Worm (Caenorhabditis elegans) whole organism, young adult: ENCODE data around the gene clec-212.

ENCODE experiments used
- B0336.3 ChIP-seq: fragments of 200-800 bp; sonication (Bioruptor generic); IDR thresholded peaks from 2 replicates; pipeline ENCODE4 v1.3.6; 2022; ENCODE audit warnings: missing genetic modification characterization, missing compliant biosample characterization
- D2030.7 ChIP-seq: fragments of 200-800 bp; sonication (Bioruptor generic); IDR thresholded peaks from 2 replicates; pipeline ENCODE4 v1.3.6; 2022; ENCODE audit warnings: missing genetic modification reagents, missing genetic modification characterization, missing compliant biosample characterization
- F10E7.11 ChIP-seq: sonication (generic microtip); optimal IDR thresholded peaks from 2 replicates; lab custom pipeline; 2017; ENCODE audit warnings: mild to moderate bottlenecking, missing genetic modification characterization, moderate library complexity, missing compliant biosample characterization
- F33H1.4 ChIP-seq: fragments of 200-800 bp; sonication (Bioruptor generic); IDR thresholded peaks from 2 replicates; pipeline ENCODE4 v1.3.6; 2022; ENCODE audit warnings: missing genetic modification reagents, missing genetic modification characterization, missing compliant biosample characterization
- F39B2.1 ChIP-seq: fragments of 200-800 bp; sonication (Bioruptor generic); IDR thresholded peaks from 2 replicates; pipeline ENCODE4 v1.3.6; 2022; ENCODE audit warnings: missing genetic modification reagents, missing genetic modification characterization, missing compliant biosample characterization
- T07F8.4 ChIP-seq: sonication (generic microtip); optimal IDR thresholded peaks from 2 replicates; lab custom pipeline; 2016; ENCODE audit warnings: mild to moderate bottlenecking, missing genetic modification characterization, moderate library complexity, missing compliant biosample characterization
- T26A5.8 ChIP-seq: sonication (generic microtip); optimal IDR thresholded peaks from 2 replicates; lab custom pipeline; 2016; ENCODE audit warnings: missing genetic modification characterization, missing compliant biosample characterization
- Y56A3A.18 ChIP-seq: fragments of 200-800 bp; sonication (Bioruptor generic); IDR thresholded peaks from 2 replicates; pipeline ENCODE4 v1.3.6; 2022; ENCODE audit warnings: missing genetic modification reagents, missing genetic modification characterization, missing compliant biosample characterization
- akir-1 ChIP-seq: fragments of 200-800 bp; sonication (Bioruptor generic); optimal IDR thresholded peaks from 2 replicates; lab custom pipeline; 2018; ENCODE audit warnings: mild to moderate bottlenecking, missing genetic modification characterization, moderate library complexity, missing compliant biosample characterization
- ama-1 ChIP-seq, 3 experiments: fragments of 150-350 bp in 1 of 3; sonication (generic microtip) in 2 of 3; optimal IDR thresholded peaks; 2 replicates each; lab custom pipeline; 2014 to 2018; ENCODE audit warnings: missing biosample characterization in 2 of 3, missing genetic modification characterization in 2 of 3, missing genetic modification reagents in 2 of 3
- atf-7 ChIP-seq: sonication (generic microtip); optimal IDR thresholded peaks from 2 replicates; lab custom pipeline; 2017; ENCODE audit warnings: mild to moderate bottlenecking, missing genetic modification characterization, missing compliant biosample characterization
- attf-3 ChIP-seq: fragments of 200-800 bp; sonication (Bioruptor generic); conservative IDR thresholded peaks from 2 replicates; pipeline ENCODE4 v1.3.6; 2022; ENCODE audit warnings: missing genetic modification reagents, missing genetic modification characterization, missing compliant biosample characterization
- attf-5 ChIP-seq: fragments of 200-800 bp; sonication (Bioruptor generic); optimal IDR thresholded peaks from 2 replicates; lab custom pipeline; 2018; ENCODE audit warnings: mild to moderate bottlenecking, missing genetic modification characterization, missing compliant biosample characterization
- cebp-1 ChIP-seq, 2 experiments: fragments of 200-800 bp in 1 of 2; sonication (Bioruptor generic) in 1 of 2; sonication (generic microtip) in 1 of 2; IDR thresholded peaks in 1 of 2; optimal IDR thresholded peaks in 1 of 2; 2 replicates each; pipeline versions ENCODE4 v1.3.6 to Lab custom; 2017 to 2022; ENCODE audit warnings: missing compliant biosample characterization in 2 of 2, missing genetic modification characterization in 2 of 2, mild to moderate bottlenecking in 1 of 2, missing genetic modification reagents in 1 of 2, moderate library complexity in 1 of 2
- chd-7 ChIP-seq: sonication (generic microtip); optimal IDR thresholded peaks from 2 replicates; lab custom pipeline; 2016; ENCODE audit warnings: mild to moderate bottlenecking, missing genetic modification characterization, moderate library complexity, missing compliant biosample characterization
- dpl-1 ChIP-seq: fragments of 150-350 bp; optimal IDR thresholded peaks from 2 replicates; lab custom pipeline; 2014; ENCODE audit warnings: missing biosample characterization, missing genetic modification reagents, missing genetic modification characterization
- efl-1 ChIP-seq: fragments of 150-350 bp; optimal IDR thresholded peaks from 2 replicates; lab custom pipeline; 2014; ENCODE audit warnings: missing biosample characterization, missing genetic modification reagents, missing genetic modification characterization
- lag-1 ChIP-seq: fragments of 200-800 bp; sonication (Bioruptor generic); IDR thresholded peaks from 2 replicates; pipeline ENCODE4 v1.3.6; 2022; ENCODE audit warnings: missing genetic modification reagents, missing genetic modification characterization, missing compliant biosample characterization
- lin-40 ChIP-seq: sonication (generic microtip); optimal IDR thresholded peaks from 2 replicates; lab custom pipeline; 2016; ENCODE audit warnings: missing genetic modification characterization, mild to moderate bottlenecking, missing compliant biosample characterization, missing genotype, missing genetic modification reagents
- lin-54 ChIP-seq: fragments of 200-800 bp; sonication (Bioruptor generic); optimal IDR thresholded peaks from 2 replicates; lab custom pipeline; 2018; ENCODE audit warnings: mild to moderate bottlenecking, missing genetic modification characterization, missing compliant biosample characterization
- lir-1 ChIP-seq: fragments of 200-800 bp; sonication (Bioruptor generic); conservative IDR thresholded peaks from 2 replicates; pipeline ENCODE4 v1.3.6; 2022; ENCODE audit warnings: missing genetic modification reagents, missing genetic modification characterization, missing compliant biosample characterization
- lsy-27 ChIP-seq: sonication (generic microtip); optimal IDR thresholded peaks from 2 replicates; lab custom pipeline; 2017; ENCODE audit warnings: missing genetic modification characterization, mild to moderate bottlenecking, missing compliant biosample characterization, antibody characterized with exemption, missing genotype, borderline replicate concordance; ENCODE audit not compliant: insufficient read depth
- madf-3 ChIP-seq: fragments of 200-800 bp; sonication (Bioruptor generic); IDR thresholded peaks from 2 replicates; pipeline ENCODE4 v1.3.6; 2022; ENCODE audit warnings: missing genetic modification reagents, missing genetic modification characterization, missing compliant biosample characterization
- madf-6 ChIP-seq: fragments of 200-800 bp; sonication (Bioruptor generic); IDR thresholded peaks from 2 replicates; pipeline ENCODE4 v1.3.6; 2022; ENCODE audit warnings: missing genetic modification reagents, missing genetic modification characterization, missing compliant biosample characterization
- madf-8 ChIP-seq: fragments of 200-800 bp; sonication (Bioruptor generic); conservative IDR thresholded peaks from 2 replicates; pipeline ENCODE4 v1.3.6; 2022; ENCODE audit warnings: missing genetic modification reagents, missing genetic modification characterization, missing compliant biosample characterization
- nfya-2 ChIP-seq: fragments of 200-800 bp; sonication (Bioruptor generic); IDR thresholded peaks from 2 replicates; pipeline ENCODE4 v1.3.6; 2022; ENCODE audit warnings: missing genetic modification reagents, missing genetic modification characterization, missing compliant biosample characterization
- nhr-120 ChIP-seq: fragments of 200-800 bp; sonication (Bioruptor generic); IDR thresholded peaks from 2 replicates; pipeline ENCODE4 v1.3.6; 2022; ENCODE audit warnings: missing genetic modification characterization, missing compliant biosample characterization
- nhr-179 ChIP-seq: sonication (generic microtip); optimal IDR thresholded peaks from 2 replicates; lab custom pipeline; 2016; ENCODE audit warnings: mild to moderate bottlenecking, missing genetic modification characterization, missing compliant biosample characterization
- pha-4 ChIP-seq: fragments of 150-350 bp; sonication (generic microtip); optimal IDR thresholded peaks from 2 replicates; lab custom pipeline; 2014; ENCODE audit warnings: missing biosample characterization, missing genetic modification reagents, missing genetic modification characterization
- rec-8 ChIP-seq, 2 experiments: sonication (generic microtip); optimal IDR thresholded peaks; 2 replicates each; lab custom pipeline; 2016; ENCODE audit warnings: mild to moderate bottlenecking in 2 of 2, missing genetic modification characterization in 2 of 2, missing genetic modification reagents in 2 of 2, missing genotype in 2 of 2, missing biosample characterization in 1 of 2, missing compliant biosample characterization in 1 of 2, moderate library complexity in 1 of 2
- rpc-1 ChIP-seq, 2 experiments: fragments of 150-350 bp in 1 of 2; sonication (generic microtip) in 1 of 2; optimal IDR thresholded peaks; 2 replicates each; lab custom pipeline; 2014 to 2018; ENCODE audit warnings: missing biosample characterization in 1 of 2, missing genetic modification characterization in 1 of 2, missing genetic modification reagents in 1 of 2, missing genotype in 1 of 2
- snpc-4 ChIP-seq, 5 experiments: fragments of 150-350 bp in 1 of 5; sonication (generic microtip) in 4 of 5; optimal IDR thresholded peaks; 2 replicates each; lab custom pipeline; 2014 to 2018; ENCODE audit warnings: missing genetic modification characterization in 5 of 5, missing biosample characterization in 3 of 5, antibody characterized with exemption in 2 of 5, mild to moderate bottlenecking in 2 of 5, missing compliant biosample characterization in 2 of 5, missing genotype in 2 of 5, moderate library complexity in 2 of 5, missing genetic modification reagents in 1 of 5
- somi-1 ChIP-seq: fragments of 200-800 bp; sonication (Bioruptor generic); optimal IDR thresholded peaks from 2 replicates; lab custom pipeline; 2018; ENCODE audit warnings: mild to moderate bottlenecking, missing genetic modification characterization, missing compliant biosample characterization
- unc-62 ChIP-seq: fragments of 150-350 bp; optimal IDR thresholded peaks from 2 replicates; lab custom pipeline; 2014; ENCODE audit warnings: missing biosample characterization, missing genetic modification reagents, missing genetic modification characterization
- ztf-25 ChIP-seq: fragments of 200-800 bp; sonication (Bioruptor generic); IDR thresholded peaks from 2 replicates; pipeline ENCODE4 v1.3.6; 2022; ENCODE audit warnings: missing genetic modification reagents, missing genetic modification characterization, missing compliant biosample characterization

clec-212 gene

DNA sequence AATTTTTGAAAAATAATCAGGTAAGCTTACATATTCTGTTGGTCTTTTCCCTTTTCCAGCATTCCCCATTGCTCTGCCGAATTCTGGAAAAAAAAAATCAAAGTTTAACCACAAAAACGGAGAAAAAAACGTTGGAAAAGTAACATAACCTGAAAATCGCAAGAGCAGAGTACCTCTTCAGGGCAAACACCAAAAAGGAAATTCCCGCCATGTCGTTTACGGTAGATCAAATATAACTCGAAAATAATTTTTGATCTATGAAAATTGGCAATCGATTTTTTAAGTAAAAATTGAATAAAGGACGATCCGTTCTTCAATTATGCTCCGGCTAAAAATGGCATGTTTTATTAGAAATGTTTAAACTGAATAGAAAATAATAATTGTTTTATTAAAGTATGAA, 33.2 kb upstream of the clec-212 start, which contains the start of gene C50E3.11:
Gene C50E3.11, minus strand, starts transcription at position 83 of the 400 bp plus-strand sequence.
- TF ChIP-seq cebp-1 (GFP tag; IDR thresholded peaks at IDR 0.05; lab: Robert Waterston, UW), result no peak
- no peak for TF ChIP-seq cebp-1 (tag; optimal IDR thresholded peaks at IDR 0.05; lab: Kevin White, UChicago)
- no peak for TF ChIP-seq atf-7
- no peak for TF ChIP-seq B0336.3
- TF ChIP-seq attf-3 (GFP tag; lab: Robert Waterston, UW), result no peak
- TF ChIP-seq attf-5 (GFP tag; lab: Kevin White, UChicago), result no peak
- TF ChIP-seq rpc-1 (optimal IDR thresholded peaks at IDR 0.05; lab: Kevin White, UChicago), result no peak
- TF ChIP-seq rpc-1 (tag; optimal IDR thresholded peaks at IDR 0.05; lab: Kevin White, UChicago), result no peak
- TF ChIP-seq lir-1 (GFP tag; lab: Robert Waterston, UW), result no peak
- no peak for TF ChIP-seq T26A5.8 (tag; lab: Kevin White, UChicago)
- TF ChIP-seq ztf-25 (GFP tag; lab: Robert Waterston, UW), result no peak
- no peak for TF ChIP-seq lin-54 (GFP tag; lab: Kevin White, UChicago)
- TF ChIP-seq nhr-120, result no peak
- TF ChIP-seq rec-8 (tag; optimal IDR thresholded peaks at IDR 0.05; lab: Kevin White, UChicago), result no peak
- TF ChIP-seq snpc-4 (GFP tag; optimal IDR thresholded peaks at IDR 0.05; lab: Kevin White, UChicago), result no peak
- TF ChIP-seq snpc-4 (tag; optimal IDR thresholded peaks at IDR 0.05; lab: Kevin White, UChicago), result no peak
- TF ChIP-seq D2030.7, result no peak
- TF ChIP-seq madf-8 (GFP tag; lab: Robert Waterston, UW), result peak; percentile 26; the same call in 1 of the 2 replicates
- TF ChIP-seq chd-7 (tag; lab: Kevin White, UChicago), result no peak
- no peak for TF ChIP-seq nhr-179
- TF ChIP-seq madf-6 (GFP tag; lab: Robert Waterston, UW), result peak; percentile 84
- TF ChIP-seq efl-1 (GFP tag; lab: Kevin White, UChicago), result peak; percentile 86
- no peak for TF ChIP-seq madf-3 (GFP tag; lab: Robert Waterston, UW)
- no peak for TF ChIP-seq nfya-2 (GFP tag; lab: Robert Waterston, UW)
- no peak for TF ChIP-seq somi-1 (GFP tag; lab: Kevin White, UChicago)
- no peak for TF ChIP-seq F39B2.1 (GFP tag; lab: Robert Waterston, UW)
- peak; percentile 28 for TF ChIP-seq dpl-1 (GFP tag; lab: Kevin White, UChicago)

ce11 chrV:7601443-7601842, 31.3 kb upstream of the clec-212 start, which contains the start of gene scl-26:
scl-26 (minus strand) TSS chrV:7601543.
- TF ChIP-seq nfya-2 (GFP tag; lab: Robert Waterston, UW) (no peak), Y56A3A.18 (GFP tag; lab: Robert Waterston, UW) (no peak), T07F8.4 (tag; lab: Kevin White, UChicago) (no peak), ama-1 (optimal IDR thresholded peaks at IDR 0.05; lab: Kevin White, UChicago) (no peak), ama-1 (GFP tag; optimal IDR thresholded peaks at IDR 0.05; lab: Kevin White, UChicago) (no peak), lag-1 (no peak)

DNA sequence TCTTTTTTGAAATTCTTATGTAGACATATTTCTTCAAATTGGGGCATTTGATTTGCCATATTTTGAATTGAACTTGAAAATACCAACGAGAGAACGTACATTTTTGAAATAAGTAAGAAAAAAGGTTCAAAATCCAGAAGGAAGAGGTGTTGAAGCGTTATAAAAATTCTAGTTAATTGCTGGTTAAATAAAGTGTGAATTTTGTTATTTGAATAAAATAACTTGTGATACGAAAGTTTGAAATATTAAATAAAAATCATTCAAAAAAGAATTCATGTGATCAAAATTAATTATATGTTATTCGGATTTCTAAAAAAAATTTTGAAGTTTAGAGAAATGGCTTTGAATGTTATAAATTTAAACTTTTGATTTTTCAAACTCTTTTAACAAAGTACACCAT, 30.0 kb upstream of the clec-212 start, which contains the start of gene C50E3.9:
Gene C50E3.9, minus strand, starts transcription at position 101 of the 400 bp plus-strand sequence.
- TF ChIP-seq madf-8 (GFP tag; lab: Robert Waterston, UW), result no peak
- TF ChIP-seq efl-1 (GFP tag; lab: Kevin White, UChicago), result no peak
- TF ChIP-seq unc-62 (GFP tag; lab: Kevin White, UChicago), result no peak
- no peak for TF ChIP-seq F33H1.4
- no peak for TF ChIP-seq lsy-27 (tag; lab: Kevin White, UChicago)
- no peak for TF ChIP-seq pha-4 (tag; lab: Kevin White, UChicago)
- TF ChIP-seq lin-40 (tag; lab: Kevin White, UChicago), result no peak
- TF ChIP-seq F10E7.11 (tag; lab: Kevin White, UChicago), result no peak
- no peak for TF ChIP-seq akir-1 (GFP tag; lab: Kevin White, UChicago)
